Worm (Caenorhabditis elegans) whole organism, early embryonic: ENCODE results near the gene bec-1.

ENCODE experiments used
- ama-1 ChIP-seq: fragments of 150-350 bp; optimal IDR thresholded peaks from 2 replicates; lab custom pipeline; 2014
- tbx-11 ChIP-seq: fragments of 200-800 bp; sonication (Bioruptor generic); IDR thresholded peaks from 2 replicates; pipeline ENCODE4 v1.3.6; 2022; ENCODE audit warnings: missing genetic modification characterization, missing compliant biosample characterization

DNA sequence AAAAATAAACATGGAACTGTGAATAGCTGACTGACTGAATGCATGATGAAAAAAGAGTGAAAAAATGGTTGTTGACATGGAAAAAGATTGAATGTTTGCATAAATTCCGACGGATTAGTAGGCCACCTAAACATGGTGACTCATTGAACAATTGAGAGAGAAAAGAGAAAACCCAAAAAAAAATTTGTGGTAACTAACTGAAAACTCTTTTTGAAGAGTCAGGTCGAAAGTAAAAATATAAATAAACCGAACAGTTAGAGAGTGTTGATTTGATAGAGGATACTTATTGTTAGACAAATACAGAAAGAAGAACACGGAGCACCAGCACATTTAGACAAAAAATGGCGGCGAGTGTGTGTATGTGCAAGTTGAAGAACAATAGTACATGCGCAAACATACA is 7.1 kb upstream of the bec-1 start:
- TF ChIP-seq tbx-11 (GFP tag; lab: Robert Waterston, UW), result no peak
- no peak for TF ChIP-seq ama-1 (lab: Kevin White, UChicago)
